Worm (Caenorhabditis elegans) whole organism, L3 larva: ENCODE measurements around the gene pho-8.

Experiments used
- R02D3.7 ChIP-seq: fragments of 150-350 bp; optimal IDR thresholded peaks from 2 replicates; lab custom pipeline; 2014; ENCODE audit warnings: missing biosample characterization, missing genetic modification characterization
- aly-2 ChIP-seq: fragments of 150-350 bp; optimal IDR thresholded peaks from 2 replicates; lab custom pipeline; 2014; ENCODE audit warnings: missing biosample characterization, missing genetic modification characterization
- ama-1 ChIP-seq: fragments of 150-350 bp; optimal IDR thresholded peaks from 2 replicates; lab custom pipeline; 2018
- ceh-16 ChIP-seq: sonication (generic microtip); optimal IDR thresholded peaks from 2 replicates; lab custom pipeline; 2017; ENCODE audit warnings: missing biosample characterization, missing genetic modification characterization
- ceh-28 ChIP-seq: fragments of 150-350 bp; optimal IDR thresholded peaks from 2 replicates; lab custom pipeline; 2014; ENCODE audit warnings: missing biosample characterization, missing genetic modification reagents, missing genetic modification characterization
- ceh-82 ChIP-seq: fragments of 150-350 bp; optimal IDR thresholded peaks from 2 replicates; lab custom pipeline; 2014; ENCODE audit warnings: missing biosample characterization, missing genetic modification characterization
- ceh-9 ChIP-seq: sonication (generic microtip); optimal IDR thresholded peaks from 2 replicates; lab custom pipeline; 2018; ENCODE audit warnings: missing biosample characterization, missing genetic modification characterization
- egl-27 ChIP-seq: sonication (generic microtip); optimal IDR thresholded peaks from 4 replicates; lab custom pipeline; 2017; ENCODE audit warnings: missing biosample characterization, missing genetic modification reagents, missing genetic modification characterization
- egl-5 ChIP-seq: fragments of 150-350 bp; optimal IDR thresholded peaks from 2 replicates; lab custom pipeline; 2017; ENCODE audit warnings: missing biosample characterization, missing genetic modification reagents, missing genetic modification characterization, inconsistent platforms
- elt-2 ChIP-seq: sonication (generic microtip); optimal IDR thresholded peaks from 2 replicates; lab custom pipeline; 2016; ENCODE audit warnings: missing genetic modification reagents, mild to moderate bottlenecking, missing genetic modification characterization, missing compliant biosample characterization
- elt-3 ChIP-seq, 3 experiments: fragments of 150-350 bp in 1 of 3; sonication (generic microtip) in 2 of 3; optimal IDR thresholded peaks; 2 replicates in 2 of 3; 4 replicates in 1 of 3; lab custom pipeline; 2014 to 2017; ENCODE audit warnings: missing biosample characterization in 3 of 3, missing genetic modification characterization in 3 of 3
- eor-1 ChIP-seq, 2 experiments: fragments of 150-350 bp; optimal IDR thresholded peaks; 2 replicates each; lab custom pipeline; 2014 to 2018; ENCODE audit warnings: missing biosample characterization in 2 of 2, missing genetic modification characterization in 2 of 2
- fkh-2 ChIP-seq: fragments of 150-350 bp; optimal IDR thresholded peaks from 2 replicates; lab custom pipeline; 2014; ENCODE audit warnings: missing biosample characterization, missing genetic modification reagents, missing genetic modification characterization
- jun-1 ChIP-seq: fragments of 150-350 bp; optimal IDR thresholded peaks from 2 replicates; lab custom pipeline; 2014; ENCODE audit warnings: missing biosample characterization, missing genetic modification reagents, missing genetic modification characterization
- lsy-12 ChIP-seq: sonication (generic microtip); optimal IDR thresholded peaks from 2 replicates; lab custom pipeline; 2016; ENCODE audit warnings: mild to moderate bottlenecking, missing genetic modification characterization, missing compliant biosample characterization
- mdl-1 ChIP-seq: fragments of 150-350 bp; optimal IDR thresholded peaks from 2 replicates; lab custom pipeline; 2014; ENCODE audit warnings: missing biosample characterization, missing genetic modification characterization
- mml-1 ChIP-seq: fragments of 150-350 bp; sonication (generic microtip); optimal IDR thresholded peaks from 3 replicates; lab custom pipeline; 2014; ENCODE audit warnings: missing biosample characterization, missing genetic modification characterization
- nfya-1 ChIP-seq: sonication (generic microtip); optimal IDR thresholded peaks from 2 replicates; lab custom pipeline; 2017; ENCODE audit warnings: missing genetic modification characterization, mild to moderate bottlenecking, missing compliant biosample characterization, antibody characterized with exemption, moderate library complexity; ENCODE audit not compliant: insufficient read depth
- nhr-12 ChIP-seq: fragments of 150-350 bp; optimal IDR thresholded peaks from 2 replicates; lab custom pipeline; 2014; ENCODE audit warnings: missing biosample characterization, missing genetic modification characterization
- nhr-23 ChIP-seq: fragments of 150-350 bp; optimal IDR thresholded peaks from 2 replicates; lab custom pipeline; 2014; ENCODE audit warnings: missing biosample characterization, missing genetic modification reagents, missing genetic modification characterization
- nhr-237 ChIP-seq: fragments of 150-350 bp; optimal IDR thresholded peaks from 2 replicates; lab custom pipeline; 2014; ENCODE audit warnings: missing biosample characterization, missing genetic modification characterization
- nhr-25 ChIP-seq: sonication (generic microtip); optimal IDR thresholded peaks from 2 replicates; lab custom pipeline; 2017; ENCODE audit warnings: missing biosample characterization, missing genetic modification characterization
- nhr-28 ChIP-seq: fragments of 150-350 bp; optimal IDR thresholded peaks from 2 replicates; lab custom pipeline; 2014; ENCODE audit warnings: missing biosample characterization, missing genetic modification characterization
- nhr-43 ChIP-seq: sonication (generic microtip); optimal IDR thresholded peaks from 2 replicates; lab custom pipeline; 2016; ENCODE audit warnings: mild to moderate bottlenecking, missing genetic modification characterization, missing compliant biosample characterization; ENCODE audit not compliant: poor library complexity, severe bottlenecking
- nhr-76 ChIP-seq: fragments of 150-350 bp; sonication (generic microtip); optimal IDR thresholded peaks from 5 replicates; lab custom pipeline; 2014; ENCODE audit warnings: missing biosample characterization, missing genetic modification characterization
- tbx-2 ChIP-seq: sonication (generic microtip); optimal IDR thresholded peaks from 2 replicates; lab custom pipeline; 2016; ENCODE audit warnings: mild to moderate bottlenecking, missing genetic modification characterization, missing compliant biosample characterization
- unc-39 ChIP-seq: sonication (generic microtip); optimal IDR thresholded peaks from 4 replicates; lab custom pipeline; 2017; ENCODE audit warnings: missing biosample characterization, missing genetic modification characterization
- unc-62 ChIP-seq: fragments of 150-350 bp; sonication (generic microtip); optimal IDR thresholded peaks from 4 replicates; lab custom pipeline; 2014; ENCODE audit warnings: missing biosample characterization, missing genetic modification reagents, missing genetic modification characterization
- zag-1 ChIP-seq: fragments of 150-350 bp; optimal IDR thresholded peaks from 2 replicates; lab custom pipeline; 2014; ENCODE audit warnings: missing biosample characterization, missing genetic modification characterization
- ztf-11 ChIP-seq: fragments of 150-350 bp; optimal IDR thresholded peaks from 2 replicates; lab custom pipeline; 2014; ENCODE audit warnings: missing biosample characterization, missing genetic modification characterization
- ztf-4 ChIP-seq: fragments of 150-350 bp; optimal IDR thresholded peaks from 2 replicates; lab custom pipeline; 2014; ENCODE audit warnings: missing biosample characterization, missing genetic modification characterization

pho-8 gene

ce11 chrV:11799252-11799822 is 34.1 kb upstream of the pho-8 start (continued):
- TF ChIP-seq aly-2 (no peak), ceh-16 (no peak), R02D3.7 (peak; percentile 0), nhr-12 (tag; lab: Kevin White, UChicago) (no peak), egl-5 (tag; lab: Kevin White, UChicago) (no peak)

- TF ChIP-seq egl-5 (tag; lab: Kevin White, UChicago) = no peak
- no peak for TF ChIP-seq ceh-9 (tag; lab: Kevin White, UChicago)
- peak; percentile 2 for TF ChIP-seq mdl-1 (tag; lab: Kevin White, UChicago)
- TF ChIP-seq fkh-2 (tag; lab: Kevin White, UChicago) = no peak
- peak; percentile 36 for TF ChIP-seq nfya-1 (tag; lab: Kevin White, UChicago)
- TF ChIP-seq nhr-76 = no peak
- no peak for TF ChIP-seq nhr-237 (tag; lab: Kevin White, UChicago)
- no peak for TF ChIP-seq ztf-4
- no peak for TF ChIP-seq unc-39
- TF ChIP-seq nhr-43 (tag; lab: Kevin White, UChicago) = peak; percentile 55
- no peak for TF ChIP-seq ama-1
- TF ChIP-seq ceh-82 (tag; lab: Kevin White, UChicago) = no peak
- TF ChIP-seq nhr-25 (tag; lab: Kevin White, UChicago) = peak; percentile 50
Observed at ce11 chrV:11800486-11800885, 32.9 kb upstream of the pho-8 start.

ce11 chrV:11801076-11801849 is 32.2 kb upstream of the pho-8 start:
- TF ChIP-seq ztf-11 (tag; lab: Kevin White, UChicago) = no peak
- peak in 2 of 3 experiments; percentile 76 to 86 for TF ChIP-seq elt-3 (tag; optimal IDR thresholded peaks at IDR 0.05; lab: Kevin White, UChicago)
- TF ChIP-seq ceh-28 = peak; percentile 68
- TF ChIP-seq nhr-23 (tag; lab: Kevin White, UChicago) = peak; percentile 74
- peak; percentile 46 for TF ChIP-seq tbx-2
- peak; percentile 62 for TF ChIP-seq nhr-76
- peak; percentile 39 for TF ChIP-seq nhr-25 (tag; lab: Kevin White, UChicago)
- peak; percentile 40 for TF ChIP-seq elt-2 (tag; lab: Kevin White, UChicago)
- TF ChIP-seq egl-5 (tag; lab: Kevin White, UChicago) = no peak
- peak; percentile 75 for TF ChIP-seq nhr-43 (tag; lab: Kevin White, UChicago)
- TF ChIP-seq ceh-82 (tag; lab: Kevin White, UChicago) = no peak

- peak; percentile 81 to 94 (median 89) for TF ChIP-seq elt-3 (tag; optimal IDR thresholded peaks at IDR 0.05; lab: Kevin White, UChicago)
- TF ChIP-seq aly-2 = no peak
- TF ChIP-seq R02D3.7 = peak; percentile 69
- TF ChIP-seq fkh-2 (tag; lab: Kevin White, UChicago) = no peak
- no peak for TF ChIP-seq ceh-16
- peak; percentile 90 for TF ChIP-seq egl-27 (tag; lab: Kevin White, UChicago)
- TF ChIP-seq mml-1 (tag; lab: Kevin White, UChicago) = peak; percentile 60
- TF ChIP-seq nfya-1 (tag; lab: Kevin White, UChicago) = peak; percentile 27
- peak; percentile 65 for TF ChIP-seq lsy-12 (tag; lab: Kevin White, UChicago)
- peak; percentile 46 for TF ChIP-seq jun-1
- TF ChIP-seq tbx-2 = peak; percentile 86
- TF ChIP-seq zag-1 (tag; lab: Kevin White, UChicago) = no peak
- peak; percentile 41 for TF ChIP-seq ceh-28
- peak; percentile 98 for TF ChIP-seq nhr-23 (tag; lab: Kevin White, UChicago)
- TF ChIP-seq eor-1 (tag; optimal IDR thresholded peaks at IDR 0.05; lab: Kevin White, UChicago) = no peak
- no peak for TF ChIP-seq ztf-4
- peak; percentile 32 for TF ChIP-seq elt-2 (tag; lab: Kevin White, UChicago)
- peak; percentile 99 for TF ChIP-seq nhr-43 (tag; lab: Kevin White, UChicago)
- no peak for TF ChIP-seq ceh-9 (tag; lab: Kevin White, UChicago)
- peak; percentile 23 for TF ChIP-seq unc-62 (GFP tag; lab: Kevin White, UChicago)
- TF ChIP-seq nhr-76 = no peak
- no peak for TF ChIP-seq nhr-28
- TF ChIP-seq mdl-1 (tag; lab: Kevin White, UChicago) = peak; percentile 76
- TF ChIP-seq nhr-25 (tag; lab: Kevin White, UChicago) = peak; percentile 96
Observed at ce11 chrV:11802508-11802907, 30.9 kb upstream of the pho-8 start.
